Worm (Caenorhabditis elegans) whole organism, midembryonic: ENCODE results near the gene col-77.

Experiments used
- flt-1 ChIP-seq: fragments of 200-800 bp; sonication (Bioruptor generic); IDR thresholded peaks from 2 replicates; pipeline ENCODE4 v1.3.6; 2022; ENCODE audit warnings: missing genetic modification characterization, missing compliant biosample characterization
- ztf-29 ChIP-seq: fragments of 200-800 bp; sonication (Bioruptor generic); IDR thresholded peaks from 2 replicates; pipeline ENCODE4 v1.3.6; 2022; ENCODE audit warnings: missing genetic modification reagents, missing genetic modification characterization, missing compliant biosample characterization

ce11 chrII:8392215-8392614 is 33.0 kb upstream of the col-77 start:
- TF ChIP-seq flt-1 (GFP tag; lab: Robert Waterston, UW) (no peak), ztf-29 (GFP tag; lab: Robert Waterston, UW) (no peak)
